Worm (Caenorhabditis elegans) whole organism, L1 larva: Measurements from ENCODE around the gene end-1.
A peak's percentile ranks its signal among the peaks of the same experiment; 100 is the strongest.

Experiments
- C04F5.9 ChIP-seq: sonication (generic microtip); optimal IDR thresholded peaks from 2 replicates; lab custom pipeline; 2016; ENCODE audit warnings: missing genetic modification characterization, missing compliant biosample characterization
- C16A3.4 ChIP-seq: fragments of 150-350 bp; optimal IDR thresholded peaks from 2 replicates; lab custom pipeline; 2014; ENCODE audit warnings: missing biosample characterization, missing genetic modification characterization
- F16B12.6 ChIP-seq: fragments of 150-350 bp; optimal IDR thresholded peaks from 2 replicates; lab custom pipeline; 2014; ENCODE audit warnings: missing biosample characterization, missing genetic modification characterization
- Y116A8C.19 ChIP-seq: sonication (generic microtip); optimal IDR thresholded peaks from 2 replicates; lab custom pipeline; 2016; ENCODE audit warnings: missing compliant biosample characterization, missing genetic modification characterization, borderline replicate concordance
- aha-1 ChIP-seq: fragments of 150-350 bp; optimal IDR thresholded peaks from 2 replicates; lab custom pipeline; 2014; ENCODE audit warnings: missing biosample characterization, missing genetic modification characterization
- ama-1 ChIP-seq: fragments of 150-350 bp; optimal IDR thresholded peaks from 2 replicates; lab custom pipeline; 2014
- blmp-1 ChIP-seq: fragments of 150-350 bp; optimal IDR thresholded peaks from 2 replicates; lab custom pipeline; 2014; ENCODE audit warnings: missing biosample characterization, missing genetic modification characterization
- ceh-63 ChIP-seq: fragments of 200-800 bp; sonication (Bioruptor generic); optimal IDR thresholded peaks from 2 replicates; lab custom pipeline; 2018; ENCODE audit warnings: mild to moderate bottlenecking, missing genetic modification characterization, missing compliant biosample characterization
- ceh-8 ChIP-seq: fragments of 200-800 bp; sonication (Bioruptor generic); optimal IDR thresholded peaks from 2 replicates; lab custom pipeline; 2018; ENCODE audit warnings: mild to moderate bottlenecking, missing genetic modification characterization, moderate library complexity, missing compliant biosample characterization
- ceh-82 ChIP-seq, 3 experiments: fragments of 150-350 bp in 1 of 3; sonication (generic microtip) in 2 of 3; optimal IDR thresholded peaks; 2 replicates each; lab custom pipeline; 2014 to 2017; ENCODE audit warnings: missing biosample characterization in 3 of 3, missing genetic modification characterization in 3 of 3
- ceh-88 ChIP-seq: fragments of 200-800 bp; sonication (Bioruptor generic); IDR thresholded peaks from 2 replicates; pipeline ENCODE4 v1.3.6; 2022; ENCODE audit warnings: missing genetic modification characterization, missing compliant biosample characterization
- dpl-1 ChIP-seq, 3 experiments: fragments of 150-350 bp in 2 of 3; sonication (generic microtip) in 1 of 3; optimal IDR thresholded peaks; 2 replicates each; lab custom pipeline; 2014 to 2017; ENCODE audit warnings: missing biosample characterization in 3 of 3, missing genetic modification characterization in 3 of 3, missing genetic modification reagents in 3 of 3
- dsc-1 ChIP-seq: sonication (generic microtip); optimal IDR thresholded peaks from 2 replicates; lab custom pipeline; 2016; ENCODE audit warnings: mild to moderate bottlenecking, missing genetic modification characterization, missing compliant biosample characterization
- efl-3 ChIP-seq: fragments of 200-800 bp; sonication (Bioruptor generic); optimal IDR thresholded peaks from 2 replicates; lab custom pipeline; 2018; ENCODE audit warnings: mild to moderate bottlenecking, missing genetic modification characterization, missing compliant biosample characterization
- egl-27 ChIP-seq, 2 experiments: fragments of 150-350 bp in 1 of 2; sonication (generic microtip); optimal IDR thresholded peaks; 3 replicates each; lab custom pipeline; 2017 to 2018; ENCODE audit warnings: missing biosample characterization in 2 of 2, missing genetic modification characterization in 2 of 2, missing genetic modification reagents in 2 of 2
- elt-2 ChIP-seq: sonication (generic microtip); optimal IDR thresholded peaks from 2 replicates; lab custom pipeline; 2016; ENCODE audit warnings: missing genetic modification characterization, mild to moderate bottlenecking, inconsistent platforms, missing compliant biosample characterization, missing genetic modification reagents
- ets-5 ChIP-seq: fragments of 200-800 bp; sonication (Bioruptor generic); IDR thresholded peaks from 2 replicates; pipeline ENCODE4 v1.3.6; 2022; ENCODE audit warnings: missing genetic modification characterization, missing compliant biosample characterization
- fkh-4 ChIP-seq: sonication (generic microtip); optimal IDR thresholded peaks from 2 replicates; lab custom pipeline; 2016; ENCODE audit warnings: missing compliant biosample characterization, missing genetic modification characterization, borderline replicate concordance
- fos-1 ChIP-seq: fragments of 150-350 bp; optimal IDR thresholded peaks from 2 replicates; lab custom pipeline; 2014; ENCODE audit warnings: missing biosample characterization, missing genetic modification characterization
- grh-1 ChIP-seq: fragments of 200-800 bp; sonication (Bioruptor generic); IDR thresholded peaks from 2 replicates; pipeline ENCODE4 v1.3.6; 2022; ENCODE audit warnings: missing genetic modification reagents, missing genetic modification characterization, missing compliant biosample characterization
- hlh-4 ChIP-seq: sonication (generic microtip); optimal IDR thresholded peaks from 2 replicates; lab custom pipeline; 2016; ENCODE audit warnings: mild to moderate bottlenecking, missing genetic modification characterization, missing compliant biosample characterization
- irx-1 ChIP-seq: sonication (generic microtip); optimal IDR thresholded peaks from 2 replicates; lab custom pipeline; 2016; ENCODE audit warnings: missing genetic modification characterization, missing compliant biosample characterization
- isw-1 ChIP-seq: fragments of 200-800 bp; sonication (Bioruptor generic); IDR thresholded peaks from 2 replicates; pipeline ENCODE4 v1.3.6; 2022; ENCODE audit warnings: missing genetic modification characterization, missing compliant biosample characterization
- lin-13 ChIP-seq: fragments of 150-350 bp; optimal IDR thresholded peaks from 2 replicates; lab custom pipeline; 2014; ENCODE audit warnings: missing biosample characterization, missing genetic modification reagents, missing genetic modification characterization
- lin-15B ChIP-seq: fragments of 150-350 bp; sonication (generic microtip); optimal IDR thresholded peaks from 3 replicates; lab custom pipeline; 2014; ENCODE audit warnings: missing biosample characterization, missing genetic modification characterization
- lir-3 ChIP-seq: sonication (generic microtip); optimal IDR thresholded peaks from 2 replicates; lab custom pipeline; 2016; ENCODE audit warnings: mild to moderate bottlenecking, missing genetic modification characterization, moderate library complexity, missing compliant biosample characterization; ENCODE audit not compliant: poor library complexity
- lsy-2 ChIP-seq, 2 experiments: fragments of 150-350 bp; optimal IDR thresholded peaks; 2 replicates each; lab custom pipeline; 2014; ENCODE audit warnings: missing biosample characterization in 2 of 2, missing genetic modification characterization in 2 of 2
- mef-2 ChIP-seq: fragments of 150-350 bp; optimal IDR thresholded peaks from 2 replicates; lab custom pipeline; 2014; ENCODE audit warnings: missing biosample characterization, missing genetic modification characterization
- nhr-11 ChIP-seq: fragments of 150-350 bp; optimal IDR thresholded peaks from 2 replicates; lab custom pipeline; 2014; ENCODE audit warnings: missing biosample characterization, missing genetic modification characterization
- nhr-12 ChIP-seq: sonication (generic microtip); optimal IDR thresholded peaks from 2 replicates; lab custom pipeline; 2017; ENCODE audit warnings: missing biosample characterization, missing genetic modification characterization
- nhr-19 ChIP-seq: fragments of 200-800 bp; sonication (Bioruptor generic); conservative IDR thresholded peaks from 2 replicates; pipeline ENCODE4 v1.3.6; 2022; ENCODE audit warnings: missing genetic modification characterization, missing compliant biosample characterization
- nhr-20 ChIP-seq: sonication (generic microtip); optimal IDR thresholded peaks from 2 replicates; lab custom pipeline; 2016; ENCODE audit warnings: mild to moderate bottlenecking, missing genetic modification characterization, missing compliant biosample characterization
- nhr-28 ChIP-seq: fragments of 150-350 bp; optimal IDR thresholded peaks from 2 replicates; lab custom pipeline; 2014; ENCODE audit warnings: missing biosample characterization, missing genetic modification characterization
- nhr-71 ChIP-seq: sonication (generic microtip); optimal IDR thresholded peaks from 2 replicates; lab custom pipeline; 2016; ENCODE audit warnings: mild to moderate bottlenecking, missing genetic modification characterization, moderate library complexity, missing compliant biosample characterization
- nhr-76 ChIP-seq: sonication (generic microtip); optimal IDR thresholded peaks from 2 replicates; lab custom pipeline; 2017; ENCODE audit warnings: missing biosample characterization, missing genetic modification characterization
- nhr-77 ChIP-seq: fragments of 150-350 bp; optimal IDR thresholded peaks from 2 replicates; lab custom pipeline; 2014; ENCODE audit warnings: missing biosample characterization, missing genetic modification characterization
- nhr-84 ChIP-seq: sonication (generic microtip); optimal IDR thresholded peaks from 2 replicates; lab custom pipeline; 2017; ENCODE audit warnings: missing biosample characterization, missing genetic modification characterization
- pqm-1 ChIP-seq: sonication (generic microtip); optimal IDR thresholded peaks from 3 replicates; lab custom pipeline; 2017; ENCODE audit warnings: missing biosample characterization, missing genetic modification characterization
- skn-1 ChIP-seq: fragments of 150-350 bp; optimal IDR thresholded peaks from 2 replicates; lab custom pipeline; 2014; ENCODE audit warnings: missing biosample characterization, missing genetic modification characterization
- sox-4 ChIP-seq: sonication (generic microtip); optimal IDR thresholded peaks from 2 replicates; lab custom pipeline; 2016; ENCODE audit warnings: missing genetic modification characterization, missing compliant biosample characterization
- sptf-1 ChIP-seq: fragments of 150-350 bp; optimal IDR thresholded peaks from 2 replicates; lab custom pipeline; 2014; ENCODE audit warnings: missing biosample characterization, missing genetic modification characterization
- swsn-7 ChIP-seq: sonication (generic microtip); optimal IDR thresholded peaks from 2 replicates; lab custom pipeline; 2016; ENCODE audit warnings: missing genetic modification characterization, missing compliant biosample characterization
- tbx-2 ChIP-seq: sonication (generic microtip); optimal IDR thresholded peaks from 2 replicates; lab custom pipeline; 2016; ENCODE audit warnings: missing genetic modification characterization, missing compliant biosample characterization
- unc-130 ChIP-seq: fragments of 150-350 bp; optimal IDR thresholded peaks from 2 replicates; lab custom pipeline; 2017; ENCODE audit warnings: missing biosample characterization, missing genetic modification characterization, inconsistent platforms
- unc-30 ChIP-seq: sonication (generic microtip); optimal IDR thresholded peaks from 2 replicates; lab custom pipeline; 2017; ENCODE audit warnings: missing biosample characterization, missing genetic modification characterization
- unc-62 ChIP-seq: fragments of 150-350 bp; optimal IDR thresholded peaks from 2 replicates; lab custom pipeline; 2014; ENCODE audit warnings: missing biosample characterization, missing genetic modification reagents, missing genetic modification characterization
- unc-98 ChIP-seq: fragments of 200-800 bp; sonication (Bioruptor generic); IDR thresholded peaks from 2 replicates; pipeline ENCODE4 v1.3.6; 2022; ENCODE audit warnings: missing genetic modification characterization, missing compliant biosample characterization
- xbp-1 ChIP-seq: sonication (generic microtip); optimal IDR thresholded peaks from 2 replicates; lab custom pipeline; 2016; ENCODE audit warnings: missing genetic modification characterization, missing compliant biosample characterization
- zag-1 ChIP-seq: fragments of 150-350 bp; optimal IDR thresholded peaks from 2 replicates; lab custom pipeline; 2014; ENCODE audit warnings: missing biosample characterization, missing genetic modification characterization
- zip-4 ChIP-seq: fragments of 200-800 bp; sonication (Bioruptor generic); optimal IDR thresholded peaks from 2 replicates; lab custom pipeline; 2018; ENCODE audit warnings: mild to moderate bottlenecking, missing genetic modification characterization, moderate library complexity, missing compliant biosample characterization
- ztf-4 ChIP-seq: fragments of 150-350 bp; optimal IDR thresholded peaks from 2 replicates; lab custom pipeline; 2014; ENCODE audit warnings: missing biosample characterization, missing genetic modification characterization

The end-1 gene

DNA sequence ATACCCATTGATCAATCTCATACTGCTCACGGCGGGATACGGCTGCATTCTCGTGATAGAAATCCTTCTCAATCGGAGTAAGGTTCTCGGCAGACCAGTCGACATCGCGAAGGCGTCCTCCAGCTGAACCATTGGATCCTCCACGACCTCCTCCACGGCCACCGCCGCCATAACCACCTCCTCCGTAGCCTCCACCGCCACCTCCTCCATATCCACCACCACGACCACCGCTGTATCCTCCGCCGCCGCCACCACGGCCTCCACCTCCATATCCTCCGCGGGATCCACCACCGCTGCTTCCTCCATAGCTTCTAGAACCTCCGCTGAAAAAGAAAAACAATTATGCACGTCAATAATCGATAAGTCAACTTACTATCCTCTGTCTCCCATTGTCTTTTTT, 26.5 kb downstream of the end-1 start:
- TF ChIP-seq grh-1 (GFP tag; lab: Robert Waterston, UW), result no peak
- no peak for TF ChIP-seq tbx-2 (tag; lab: Kevin White, UChicago)
- TF ChIP-seq dsc-1 (tag; lab: Kevin White, UChicago), result no peak
- TF ChIP-seq ceh-8 (GFP tag; lab: Kevin White, UChicago), result peak; percentile 39
- TF ChIP-seq dpl-1 (GFP tag; optimal IDR thresholded peaks at IDR 0.05; lab: Kevin White, UChicago), result no peak
- TF ChIP-seq nhr-77, result no peak
- TF ChIP-seq nhr-20 (tag; lab: Kevin White, UChicago), result no peak
- no peak for TF ChIP-seq ama-1
- TF ChIP-seq ets-5 (GFP tag; lab: Robert Waterston, UW), result 0 out of 2 replicates have a peak, but pooled peaks have one; percentile 77
- no peak for TF ChIP-seq C04F5.9 (tag; lab: Kevin White, UChicago)
- no peak for TF ChIP-seq unc-98 (GFP tag; lab: Robert Waterston, UW)
- no peak for TF ChIP-seq ceh-88
- no peak for TF ChIP-seq nhr-84 (tag; lab: Kevin White, UChicago)
- no peak for TF ChIP-seq nhr-76 (tag; lab: Kevin White, UChicago)
- TF ChIP-seq hlh-4 (tag; lab: Kevin White, UChicago), result no peak
- no peak for TF ChIP-seq unc-30 (tag; lab: Kevin White, UChicago)
- TF ChIP-seq pqm-1 (tag; lab: Kevin White, UChicago), result no peak

DNA sequence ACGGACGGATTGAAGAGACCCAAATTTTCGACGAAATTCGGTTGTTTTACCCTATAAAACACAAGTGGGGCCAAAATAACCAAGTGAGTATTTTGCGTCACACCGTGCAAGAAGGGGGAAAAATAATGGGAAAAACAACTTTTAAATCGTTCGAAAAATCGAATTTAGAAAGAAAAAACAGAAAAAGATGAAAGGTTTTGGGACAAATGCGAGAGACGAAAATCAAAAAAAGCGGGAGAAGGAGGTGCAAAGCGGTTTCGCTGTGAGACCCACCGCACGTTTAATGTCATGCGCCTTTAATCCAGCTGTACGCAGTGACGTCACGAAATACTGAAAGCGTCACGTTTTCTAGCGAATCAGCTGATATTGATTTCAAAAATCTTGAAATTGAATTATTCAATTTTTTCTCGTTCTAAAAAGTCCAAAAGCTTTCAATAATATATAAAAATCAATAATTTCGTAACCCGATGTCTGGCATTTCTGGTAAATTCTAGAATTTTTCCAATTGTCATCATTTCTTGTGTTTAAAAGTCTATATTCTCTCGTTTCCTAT, 27.1 kb downstream of the end-1 start, which contains the start of the genes ddx-17 and aip-1:
Gene ddx-17, minus strand, starts transcription at position 51 of the 553 bp plus-strand sequence.
Gene aip-1, plus strand, starts transcription at position 332 of the 553 bp plus-strand sequence.
- TF ChIP-seq lin-13 (peak; percentile 61), fos-1 (peak; percentile 38), tbx-2 (tag; lab: Kevin White, UChicago) (peak; percentile 76), unc-130 (tag; lab: Kevin White, UChicago) (peak; percentile 25), zag-1 (tag; lab: Kevin White, UChicago) (no peak), xbp-1 (tag; lab: Kevin White, UChicago) (peak; percentile 60), fkh-4 (tag; lab: Kevin White, UChicago) (no peak), ets-5 (GFP tag; lab: Robert Waterston, UW) (no peak), aha-1 (tag; lab: Kevin White, UChicago) (no peak), ceh-63 (GFP tag; lab: Kevin White, UChicago) (no peak), zip-4 (GFP tag; lab: Kevin White, UChicago) (peak; percentile 38), swsn-7 (peak; percentile 63), C16A3.4 (tag; lab: Kevin White, UChicago) (peak; percentile 78), unc-30 (tag; lab: Kevin White, UChicago) (no peak), nhr-71 (peak; percentile 86), sptf-1 (tag; lab: Kevin White, UChicago) (no peak), nhr-28 (no peak), lir-3 (tag; lab: Kevin White, UChicago) (no peak), elt-2 (tag; lab: Kevin White, UChicago) (peak; percentile 0), isw-1 (GFP tag; lab: Robert Waterston, UW) (peak; percentile 72), nhr-77 (peak; percentile 59), Y116A8C.19 (tag; lab: Kevin White, UChicago) (no peak), mef-2 (no peak), nhr-19 (GFP tag; lab: Robert Waterston, UW) (peak; percentile 67), blmp-1 (peak; percentile 57), skn-1 (tag; lab: Kevin White, UChicago) (peak; percentile 99), ztf-4 (no peak), nhr-20 (tag; lab: Kevin White, UChicago) (peak; percentile 68), sox-4 (peak; percentile 41), egl-27 (tag; optimal IDR thresholded peaks at IDR 0.05; lab: Kevin White, UChicago) (no peak), F16B12.6 (tag; lab: Kevin White, UChicago) (peak; percentile 9), irx-1 (tag; lab: Kevin White, UChicago) (peak; percentile 30), unc-62 (GFP tag; lab: Kevin White, UChicago) (no peak), ceh-82 (tag; optimal IDR thresholded peaks at IDR 0.05; lab: Kevin White, UChicago) (peak in 2 of 3 experiments; percentile 8 to 70), lin-15B (tag; lab: Kevin White, UChicago) (peak; percentile 40), ama-1 (no peak), C04F5.9 (tag; lab: Kevin White, UChicago) (peak; percentile 18), nhr-11 (tag; lab: Kevin White, UChicago) (no peak), efl-3 (GFP tag; lab: Kevin White, UChicago) (no peak), unc-98 (GFP tag; lab: Robert Waterston, UW) (no peak), nhr-12 (no peak), lsy-2 (tag; optimal IDR thresholded peaks at IDR 0.05; lab: Kevin White, UChicago) (peak; percentile 70 to 89), hlh-4 (tag; lab: Kevin White, UChicago) (no peak)
